Fruit fly (Drosophila melanogaster): Measurements from ENCODE around the gene CG17167.

CG17167 gene

dm6 chrX:23097250-23097649 lies 29.1 kb downstream of the CG17167 start (continued):
- TF ChIP-seq CG13287 (GFP tag; IDR thresholded peaks at IDR 0.05; ENCODE audit: partially characterized antibody), result peak; percentile 72
- TF ChIP-seq dysf (GFP tag; IDR thresholded peaks at IDR 0.05), result no peak
- no peak for TF ChIP-seq CG1792 (GFP tag; optimal IDR thresholded peaks at IDR 0.05)
- peak; percentile 84 for TF ChIP-seq CG17802 (tag; optimal IDR thresholded peaks at IDR 0.05)
- peak; percentile 0 for TF ChIP-seq Sin3A (optimal IDR thresholded peaks at IDR 0.05)

dm6 chrX:23105692-23106091 lies 37.6 kb downstream of the CG17167 start, which contains the start of gene ATbp:
Gene ATbp (plus strand): TSS chrX:23106003.
- TF ChIP-seq Atf3 (GFP tag; optimal IDR thresholded peaks at IDR 0.05) (no peak), Sin3A (optimal IDR thresholded peaks at IDR 0.05) (peak; percentile 15), CG8388 (GFP tag; optimal IDR thresholded peaks at IDR 0.05) (no peak), CoRest (tag; optimal IDR thresholded peaks at IDR 0.05) (peak; percentile 54), CG5180 (GFP tag; optimal IDR thresholded peaks at IDR 0.05) (no peak), CG31441 (GFP tag; IDR thresholded peaks at IDR 0.05) (no peak; the same call in 1 of the 2 replicates), CG6791 (GFP tag; IDR thresholded peaks at IDR 0.05; ENCODE audit: partially characterized antibody) (peak; percentile 96), CG2129 (GFP tag; IDR thresholded peaks at IDR 0.05; ENCODE audit: partially characterized antibody) (peak; percentile 83), hkb (optimal IDR thresholded peaks at IDR 0.05) (no peak), hkb (GFP tag; IDR thresholded peaks at IDR 0.05) (no peak), CG8281 (tag; optimal IDR thresholded peaks at IDR 0.05) (no peak), CG10321 (GFP tag; IDR thresholded peaks at IDR 0.05) (no peak), CG9215 (GFP tag; IDR thresholded peaks at IDR 0.05) (no peak), CG32767 (GFP tag; IDR thresholded peaks at IDR 0.05) (no peak), dysf (GFP tag; IDR thresholded peaks at IDR 0.05) (no peak), CG1529 (GFP tag; optimal IDR thresholded peaks at IDR 0.05) (no peak), CG4820 (GFP tag; optimal IDR thresholded peaks at IDR 0.05) (no peak), Abd-B (GFP tag; optimal IDR thresholded peaks at IDR 0.05) (peak; percentile 77), CG1024 (GFP tag; IDR thresholded peaks at IDR 0.05) (no peak), CG13287 (GFP tag; IDR thresholded peaks at IDR 0.05; ENCODE audit: partially characterized antibody) (peak; percentile 83), NK7.1 (GFP tag; optimal IDR thresholded peaks at IDR 0.05) (no peak), CG7928 (GFP tag; optimal IDR thresholded peaks at IDR 0.05) (no peak), Vsx1 (GFP tag; optimal IDR thresholded peaks at IDR 0.05) (no peak), CG12236 (GFP tag; optimal IDR thresholded peaks at IDR 0.05) (no peak), ems (GFP tag; optimal IDR thresholded peaks at IDR 0.05) (no peak), Gsc (GFP tag; IDR thresholded peaks at IDR 0.05) (no peak), CG10565 (GFP tag; optimal IDR thresholded peaks at IDR 0.05) (no peak), Jarid2 (GFP tag; optimal IDR thresholded peaks at IDR 0.05) (no peak), CG8944 (GFP tag; optimal IDR thresholded peaks at IDR 0.05) (no peak), MBD-R2 (GFP tag; IDR thresholded peaks at IDR 0.05) (peak; percentile 67), Scr (GFP tag; IDR thresholded peaks at IDR 0.05; ENCODE audit: partially characterized antibody) (peak; percentile 95), HLHmδ (GFP tag; optimal IDR thresholded peaks at IDR 0.05) (no peak), chinmo (GFP tag; IDR thresholded peaks at IDR 0.05; ENCODE audit: partially characterized antibody) (peak; percentile 81; the same call in 2 of the 4 replicates), Antp (GFP tag; optimal IDR thresholded peaks at IDR 0.05) (no peak), CG18476 (GFP tag; optimal IDR thresholded peaks at IDR 0.05) (no peak), pzg (GFP tag; optimal IDR thresholded peaks at IDR 0.05) (peak; percentile 20), Fer2 (tag; optimal IDR thresholded peaks at IDR 0.05) (no peak), CG32532 (GFP tag; IDR thresholded peaks at IDR 0.05) (peak; percentile 19; the same call in 1 of the 2 replicates), Stat92E (GFP tag; optimal IDR thresholded peaks at IDR 0.05) (no peak), hbn (GFP tag; IDR thresholded peaks at IDR 0.05; ENCODE audit: partially characterized antibody) (peak; percentile 81), Hr3 (GFP tag; optimal IDR thresholded peaks at IDR 0.05) (no peak), crol (GFP tag; IDR thresholded peaks at IDR 0.05) (no peak), row (GFP tag; IDR thresholded peaks at IDR 0.05) (peak; percentile 75), sqz (GFP tag; optimal IDR thresholded peaks at IDR 0.05) (peak; percentile 63), CG17612 (GFP tag; IDR thresholded peaks at IDR 0.05) (no peak), slp2 (GFP tag; optimal IDR thresholded peaks at IDR 0.05) (no peak), CG16813 (GFP tag; IDR thresholded peaks at IDR 0.05; ENCODE audit: partially characterized antibody) (peak; percentile 98)

Data from whole organism, embryonic.